Worm (Caenorhabditis elegans) whole organism, L2 larva: ENCODE results near the gene Y56A3A.7.

ENCODE experiments used
- ama-1 ChIP-seq: fragments of 150-350 bp; optimal IDR thresholded peaks from 2 replicates; lab custom pipeline; 2018; ENCODE audit warnings: inconsistent platforms
- ceh-82 ChIP-seq: fragments of 150-350 bp; optimal IDR thresholded peaks from 2 replicates; lab custom pipeline; 2014; ENCODE audit warnings: missing biosample characterization, missing genetic modification characterization
- fos-1 ChIP-seq: fragments of 150-350 bp; optimal IDR thresholded peaks from 2 replicates; lab custom pipeline; 2014; ENCODE audit warnings: missing biosample characterization, missing genetic modification characterization
- lin-13 ChIP-seq: fragments of 150-350 bp; optimal IDR thresholded peaks from 2 replicates; lab custom pipeline; 2014; ENCODE audit warnings: missing biosample characterization, missing genetic modification reagents, missing genetic modification characterization
- mdl-1 ChIP-seq, 2 experiments: fragments of 150-350 bp in 1 of 2; sonication (generic microtip) in 1 of 2; optimal IDR thresholded peaks; 2 replicates each; lab custom pipeline; 2017; ENCODE audit warnings: missing biosample characterization in 2 of 2, missing genetic modification characterization in 2 of 2
- nhr-129 ChIP-seq: fragments of 150-350 bp; optimal IDR thresholded peaks from 2 replicates; lab custom pipeline; 2014; ENCODE audit warnings: missing biosample characterization, missing genetic modification characterization
- nhr-23 ChIP-seq: fragments of 150-350 bp; optimal IDR thresholded peaks from 2 replicates; lab custom pipeline; 2014; ENCODE audit warnings: missing biosample characterization, missing genetic modification reagents, missing genetic modification characterization
- nhr-6 ChIP-seq: fragments of 150-350 bp; optimal IDR thresholded peaks from 2 replicates; lab custom pipeline; 2014; ENCODE audit warnings: missing biosample characterization, missing genetic modification characterization
- snpc-4 ChIP-seq: fragments of 150-350 bp; optimal IDR thresholded peaks from 2 replicates; lab custom pipeline; 2014; ENCODE audit warnings: missing biosample characterization, missing genetic modification characterization
- ztf-11 ChIP-seq: sonication (generic microtip); optimal IDR thresholded peaks from 2 replicates; lab custom pipeline; 2017; ENCODE audit warnings: missing biosample characterization, missing genetic modification characterization

DNA sequence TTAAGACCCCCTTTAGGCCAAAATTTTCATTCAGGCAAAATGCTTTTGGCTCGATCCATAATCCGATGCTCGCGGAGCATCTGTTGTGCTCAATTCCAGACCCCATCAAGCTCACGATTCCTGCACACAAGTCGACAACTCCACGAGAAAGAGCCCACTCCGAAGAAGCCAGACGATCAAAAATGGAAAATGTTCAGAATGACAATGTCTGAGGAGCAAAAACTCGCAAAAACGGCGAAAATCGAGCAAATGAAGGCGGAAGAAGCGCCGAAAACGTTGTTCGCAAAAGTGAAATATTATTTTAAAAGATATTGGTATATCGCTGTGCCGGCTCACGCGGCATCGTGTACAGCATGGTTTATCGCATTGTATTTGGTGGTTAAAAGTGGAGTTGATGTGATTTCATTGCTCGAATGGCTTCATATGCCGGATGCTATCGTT is 25.1 kb downstream of the Y56A3A.7 start, which contains the start of gene Y56A3A.22:
- TF ChIP-seq fos-1 (tag; lab: Kevin White, UChicago) (no peak), ztf-11 (tag; lab: Kevin White, UChicago) (no peak), ama-1 (lab: Kevin White, UChicago) (peak; percentile 39), nhr-6 (tag; lab: Kevin White, UChicago) (no peak), nhr-129 (peak; percentile 33), mdl-1 (tag; optimal IDR thresholded peaks at IDR 0.05; lab: Kevin White, UChicago) (no peak), snpc-4 (no peak), ceh-82 (tag; lab: Kevin White, UChicago) (no peak), nhr-23 (tag; lab: Kevin White, UChicago) (no peak), lin-13 (GFP tag; lab: Kevin White, UChicago) (peak; percentile 31)
